Worm (Caenorhabditis elegans): ENCODE measurements around the gene acs-14.

DNA sequence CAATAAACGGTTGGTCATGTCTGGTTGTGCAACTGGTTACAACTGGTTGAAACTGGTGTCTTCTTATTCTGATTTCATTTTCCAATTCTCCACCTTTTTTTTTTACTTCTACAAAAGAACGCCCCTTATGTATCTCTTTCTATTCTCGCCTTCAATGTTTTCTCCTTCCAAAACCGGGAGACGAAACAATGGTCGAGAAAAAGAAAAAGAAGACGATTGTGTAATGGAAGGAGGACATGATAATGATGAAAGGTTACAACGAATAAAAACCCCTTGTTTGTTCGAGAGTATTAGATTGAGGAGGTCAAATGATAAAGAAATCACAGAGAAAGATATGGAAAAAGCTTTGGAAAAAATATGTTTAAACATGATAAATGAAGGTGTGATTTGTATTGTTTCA lies 10.9 kb downstream of the acs-14 start, which contains the start of gene C50F4.8:
- TF ChIP-seq nhr-237 (tag; optimal IDR thresholded peaks at IDR 0.05) (no peak), sem-2 (GFP tag; optimal IDR thresholded peaks at IDR 0.05) (no peak)

All from whole organism, mixed stage, embryonic.